Worm (Caenorhabditis elegans): ENCODE measurements around the gene str-111.

DNA sequence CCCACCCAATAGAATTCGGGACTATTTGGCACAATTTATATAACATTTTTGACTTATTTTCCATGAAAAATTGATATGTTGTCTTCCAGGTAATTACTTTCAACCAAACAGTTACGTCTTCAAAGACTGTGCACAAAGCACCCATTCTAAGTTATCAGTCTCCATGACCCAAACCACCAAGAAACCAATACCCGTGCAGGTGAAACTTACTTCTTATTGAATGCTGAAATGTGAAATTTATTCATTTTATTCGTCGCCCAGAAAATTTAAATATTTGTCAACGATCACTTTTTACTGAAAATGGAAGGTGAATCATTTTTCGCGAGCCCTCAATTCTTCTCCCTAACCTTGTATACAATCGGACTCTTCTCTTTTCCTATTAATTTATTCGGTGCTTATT is 21.6 kb upstream of the str-111 start, which contains the start of gene srh-281:
- TF ChIP-seq ztf-11 (tag; optimal IDR thresholded peaks at IDR 0.05), result no peak
- TF ChIP-seq ces-1 (GFP tag; optimal IDR thresholded peaks at IDR 0.05), result no peak
- TF ChIP-seq nhr-237 (tag; optimal IDR thresholded peaks at IDR 0.05), result no peak
- no peak for TF ChIP-seq mep-1 (tag; optimal IDR thresholded peaks at IDR 0.05)
- no peak for TF ChIP-seq lsy-2 (tag; optimal IDR thresholded peaks at IDR 0.05)
- TF ChIP-seq lin-13 (tag; optimal IDR thresholded peaks at IDR 0.05), result no peak
- TF ChIP-seq blmp-1 (tag; optimal IDR thresholded peaks at IDR 0.05), result no peak
- TF ChIP-seq lin-32 (GFP tag; optimal IDR thresholded peaks at IDR 0.05), result no peak
- no peak for TF ChIP-seq elt-3 (tag; optimal IDR thresholded peaks at IDR 0.05)
- no peak for TF ChIP-seq bed-3 (GFP tag; optimal IDR thresholded peaks at IDR 0.05)
- TF ChIP-seq hlh-1 (tag; optimal IDR thresholded peaks at IDR 0.05), result no peak
- TF ChIP-seq pha-4 (tag; optimal IDR thresholded peaks at IDR 0.05), result no peak
- no peak for TF ChIP-seq unc-62 (GFP tag; optimal IDR thresholded peaks at IDR 0.05)

Measured in whole organism, mixed stage, embryonic.